Fruit fly (Drosophila melanogaster) Kc167 (cell line): ENCODE data around the gene CG43394.

ENCODE experiments used
- Myc ChIP-seq: fragments of >200 bp; optimal IDR thresholded peaks from 2 replicates; lab custom pipeline; 2017; ENCODE audit warnings: missing external identifiers
- Sin3A ChIP-seq: fragments of >200 bp; optimal IDR thresholded peaks from 2 replicates; lab custom pipeline; 2018; ENCODE audit warnings: missing external identifiers
- h ChIP-seq: fragments of >200 bp; optimal IDR thresholded peaks from 3 replicates; lab custom pipeline; 2018; ENCODE audit warnings: missing external identifiers
- insv ChIP-seq: fragments of >200 bp; optimal IDR thresholded peaks from 3 replicates; lab custom pipeline; 2018; ENCODE audit warnings: missing external identifiers
- psq ChIP-seq: fragments of >200 bp; optimal IDR thresholded peaks from 2 replicates; lab custom pipeline; 2017; ENCODE audit warnings: missing external identifiers

DNA sequence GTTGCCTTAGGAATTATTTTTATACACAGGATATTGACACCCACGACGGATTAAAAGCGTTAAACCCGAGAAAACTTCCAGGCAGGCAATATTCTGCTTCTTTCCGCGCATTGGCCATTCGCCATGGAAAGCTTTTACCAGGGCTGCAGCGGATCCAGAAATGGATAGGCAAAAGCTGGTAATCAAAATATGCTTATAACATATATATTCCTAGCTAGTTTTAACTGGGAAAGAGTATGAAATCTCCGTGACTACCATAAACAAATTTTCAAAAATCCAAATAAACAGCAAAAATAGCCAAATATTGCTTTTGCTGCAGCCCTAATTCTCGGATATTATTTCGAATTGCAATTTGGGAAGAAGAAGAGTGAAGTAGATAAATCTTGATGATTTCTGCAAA is 13.9 kb downstream of the CG43394 start, which contains the start of the genes PAPLA1 and Rbsn-5:
- TF ChIP-seq Sin3A (lab: Kevin White, UChicago) (no peak), psq (lab: Kevin White, UChicago) (no peak), Myc (no peak), insv (lab: Kevin White, UChicago) (no peak), h (lab: Kevin White, UChicago) (no peak)
